Worm (Caenorhabditis elegans) whole organism, L2 larva: ENCODE data around the gene acr-2.

Experiments
- C34F6.9 ChIP-seq: fragments of 150-350 bp; optimal IDR thresholded peaks from 2 replicates; lab custom pipeline; 2014; ENCODE audit warnings: missing biosample characterization, missing genetic modification characterization
- F13H6.1 ChIP-seq: sonication (generic microtip); optimal IDR thresholded peaks from 2 replicates; lab custom pipeline; 2016; ENCODE audit warnings: missing genetic modification characterization, missing compliant biosample characterization
- R02D3.7 ChIP-seq: fragments of 150-350 bp; optimal IDR thresholded peaks from 2 replicates; lab custom pipeline; 2014; ENCODE audit warnings: missing biosample characterization, missing genetic modification characterization
- Y55F3AM.14 ChIP-seq: fragments of 200-800 bp; sonication (Bioruptor generic); optimal IDR thresholded peaks from 2 replicates; lab custom pipeline; 2018; ENCODE audit warnings: mild to moderate bottlenecking, missing genetic modification characterization, missing compliant biosample characterization
- ZK546.5 ChIP-seq: sonication (generic microtip); optimal IDR thresholded peaks from 2 replicates; lab custom pipeline; 2017; ENCODE audit warnings: missing biosample characterization, missing genetic modification characterization
- aly-2 ChIP-seq: fragments of 150-350 bp; optimal IDR thresholded peaks from 2 replicates; lab custom pipeline; 2014; ENCODE audit warnings: missing biosample characterization, missing genetic modification characterization
- blmp-1 ChIP-seq: sonication (generic microtip); optimal IDR thresholded peaks from 2 replicates; lab custom pipeline; 2017; ENCODE audit warnings: missing genetic modification characterization, mild to moderate bottlenecking, missing compliant biosample characterization, antibody characterized with exemption, moderate library complexity; ENCODE audit not compliant: insufficient read depth
- ceh-16 ChIP-seq: fragments of 150-350 bp; optimal IDR thresholded peaks from 2 replicates; lab custom pipeline; 2014; ENCODE audit warnings: missing biosample characterization, missing genetic modification characterization
- crh-2 ChIP-seq: sonication (generic microtip); optimal IDR thresholded peaks from 2 replicates; lab custom pipeline; 2017; ENCODE audit warnings: missing biosample characterization, missing genetic modification characterization
- egl-27 ChIP-seq: sonication (generic microtip); optimal IDR thresholded peaks from 3 replicates; lab custom pipeline; 2017; ENCODE audit warnings: missing biosample characterization, missing genetic modification reagents, missing genetic modification characterization
- elt-1 ChIP-seq: fragments of 150-350 bp; optimal IDR thresholded peaks from 2 replicates; lab custom pipeline; 2014; ENCODE audit warnings: missing biosample characterization, missing genetic modification characterization
- elt-3 ChIP-seq: sonication (generic microtip); optimal IDR thresholded peaks from 2 replicates; lab custom pipeline; 2017; ENCODE audit warnings: missing biosample characterization, missing genetic modification characterization
- fos-1 ChIP-seq: fragments of 150-350 bp; optimal IDR thresholded peaks from 2 replicates; lab custom pipeline; 2014; ENCODE audit warnings: missing biosample characterization, missing genetic modification characterization
- gmeb-1 ChIP-seq: fragments of 150-350 bp; optimal IDR thresholded peaks from 2 replicates; lab custom pipeline; 2014; ENCODE audit warnings: missing biosample characterization, missing genetic modification characterization
- lin-13 ChIP-seq: fragments of 150-350 bp; optimal IDR thresholded peaks from 2 replicates; lab custom pipeline; 2014; ENCODE audit warnings: missing biosample characterization, missing genetic modification reagents, missing genetic modification characterization
- mab-5 ChIP-seq: fragments of 150-350 bp; optimal IDR thresholded peaks from 2 replicates; lab custom pipeline; 2014; ENCODE audit warnings: missing biosample characterization, missing genetic modification characterization
- mbf-1 ChIP-seq: sonication (generic microtip); optimal IDR thresholded peaks from 2 replicates; lab custom pipeline; 2017; ENCODE audit warnings: missing biosample characterization, missing genetic modification characterization
- mdl-1 ChIP-seq, 2 experiments: fragments of 150-350 bp in 1 of 2; sonication (generic microtip) in 1 of 2; optimal IDR thresholded peaks; 2 replicates each; lab custom pipeline; 2017; ENCODE audit warnings: missing biosample characterization in 2 of 2, missing genetic modification characterization in 2 of 2
- nhr-11 ChIP-seq: fragments of 150-350 bp; optimal IDR thresholded peaks from 2 replicates; lab custom pipeline; 2014; ENCODE audit warnings: missing biosample characterization, missing genetic modification characterization
- nhr-12 ChIP-seq: fragments of 150-350 bp; optimal IDR thresholded peaks from 2 replicates; lab custom pipeline; 2014; ENCODE audit warnings: missing biosample characterization, missing genetic modification characterization
- nhr-129 ChIP-seq: fragments of 150-350 bp; optimal IDR thresholded peaks from 2 replicates; lab custom pipeline; 2014; ENCODE audit warnings: missing biosample characterization, missing genetic modification characterization
- nhr-21 ChIP-seq: fragments of 150-350 bp; optimal IDR thresholded peaks from 2 replicates; lab custom pipeline; 2014; ENCODE audit warnings: missing biosample characterization, missing genetic modification characterization
- nhr-6 ChIP-seq: fragments of 150-350 bp; optimal IDR thresholded peaks from 2 replicates; lab custom pipeline; 2014; ENCODE audit warnings: missing biosample characterization, missing genetic modification characterization
- nhr-77 ChIP-seq: fragments of 150-350 bp; optimal IDR thresholded peaks from 2 replicates; lab custom pipeline; 2014; ENCODE audit warnings: missing biosample characterization, missing genetic modification characterization
- peb-1 ChIP-seq: fragments of 150-350 bp; optimal IDR thresholded peaks from 2 replicates; lab custom pipeline; 2014; ENCODE audit warnings: missing biosample characterization, missing genetic modification characterization
- sem-4 ChIP-seq: fragments of 150-350 bp; optimal IDR thresholded peaks from 2 replicates; lab custom pipeline; 2014; ENCODE audit warnings: missing biosample characterization, missing genetic modification reagents, missing genetic modification characterization
- skn-1 ChIP-seq: sonication (generic microtip); optimal IDR thresholded peaks from 2 replicates; lab custom pipeline; 2017; ENCODE audit warnings: missing biosample characterization, missing genetic modification characterization
- sma-9 ChIP-seq, 2 experiments: fragments of 150-350 bp in 1 of 2; sonication (generic microtip) in 1 of 2; optimal IDR thresholded peaks; 2 replicates each; lab custom pipeline; 2014 to 2016; ENCODE audit warnings: missing genetic modification characterization in 2 of 2, mild to moderate bottlenecking in 1 of 2, missing biosample characterization in 1 of 2, missing compliant biosample characterization in 1 of 2, missing genetic modification reagents in 1 of 2, moderate library complexity in 1 of 2
- unc-39 ChIP-seq: fragments of 150-350 bp; optimal IDR thresholded peaks from 2 replicates; lab custom pipeline; 2014; ENCODE audit warnings: missing biosample characterization, missing genetic modification characterization
- unc-55 ChIP-seq: fragments of 150-350 bp; sonication (generic microtip); optimal IDR thresholded peaks from 3 replicates; lab custom pipeline; 2014; ENCODE audit warnings: missing biosample characterization, missing genetic modification reagents, missing genetic modification characterization
- ztf-1 ChIP-seq: fragments of 200-800 bp; sonication (Bioruptor generic); conservative IDR thresholded peaks from 2 replicates; pipeline ENCODE4 v1.3.6; 2022; ENCODE audit warnings: missing genetic modification characterization, missing compliant biosample characterization
- ztf-4 ChIP-seq: fragments of 150-350 bp; optimal IDR thresholded peaks from 2 replicates; lab custom pipeline; 2014; ENCODE audit warnings: missing biosample characterization, missing genetic modification characterization

The acr-2 gene

DNA sequence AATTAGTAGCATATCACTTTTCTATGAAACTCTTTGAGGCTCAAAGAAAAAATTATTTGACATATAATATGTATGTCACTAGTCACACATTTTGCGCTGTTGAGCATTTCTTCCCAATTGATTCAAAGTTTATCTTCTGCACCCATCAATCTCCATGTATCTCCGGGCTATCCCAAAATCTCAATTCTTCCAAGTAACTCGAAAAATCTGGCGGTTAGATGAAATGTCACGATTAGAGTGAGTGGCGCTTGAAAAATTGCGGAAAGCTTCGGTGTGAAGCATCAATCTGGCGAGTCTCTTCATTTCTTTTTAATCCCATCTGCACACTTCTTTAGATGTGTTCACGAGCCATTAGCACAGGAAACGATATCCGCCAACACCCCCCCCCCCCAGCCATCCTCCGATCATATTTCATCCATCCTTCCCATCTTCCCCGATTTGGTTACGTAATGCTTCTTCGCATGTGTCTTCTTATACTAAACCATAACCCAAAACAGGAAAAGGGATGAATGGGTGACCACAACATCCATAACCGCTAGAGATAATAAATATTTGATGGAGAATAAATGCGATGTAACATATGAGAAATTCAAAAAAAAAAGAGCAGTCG lies 13.3 kb upstream of the acr-2 start (continued):
- TF ChIP-seq Y55F3AM.14 (GFP tag; lab: Kevin White, UChicago): no peak
- TF ChIP-seq aly-2 (tag; lab: Kevin White, UChicago): no peak
- TF ChIP-seq nhr-11: no peak
- TF ChIP-seq mab-5: peak; percentile 50
- TF ChIP-seq sma-9 (GFP tag; optimal IDR thresholded peaks at IDR 0.05; lab: Kevin White, UChicago): peak; percentile 6
- no peak for TF ChIP-seq sma-9 (tag; optimal IDR thresholded peaks at IDR 0.05; lab: Kevin White, UChicago)
- no peak for TF ChIP-seq skn-1 (tag; lab: Kevin White, UChicago)
- TF ChIP-seq fos-1 (tag; lab: Kevin White, UChicago): no peak
- TF ChIP-seq unc-55 (GFP tag; lab: Kevin White, UChicago): no peak
- no peak for TF ChIP-seq mdl-1 (tag; optimal IDR thresholded peaks at IDR 0.05; lab: Kevin White, UChicago)

DNA sequence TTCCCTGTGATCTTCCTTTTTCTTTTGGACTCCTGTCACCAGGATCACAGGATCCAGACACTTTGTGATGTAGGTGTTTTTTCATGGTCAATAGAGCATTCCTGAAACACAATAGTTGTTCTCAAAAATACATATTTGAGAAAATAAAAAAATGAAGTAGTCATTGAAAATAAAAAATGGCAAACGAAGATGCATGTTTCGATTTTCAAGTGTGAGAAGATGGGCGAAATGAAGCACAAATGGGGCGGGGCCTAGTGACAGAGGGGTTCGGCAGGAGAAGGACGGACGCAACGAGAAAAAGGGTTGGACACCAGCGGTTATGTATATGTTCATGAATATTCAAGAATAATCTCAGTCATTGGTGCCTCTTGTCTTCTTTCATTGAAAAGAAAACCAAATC lies 12.4 kb upstream of the acr-2 start, which contains the start of gene F38B6.6:
TSS of gene F38B6.6 (minus strand) at position 101 of the 400 bp plus-strand sequence.
- TF ChIP-seq lin-13 (GFP tag; lab: Kevin White, UChicago) (no peak), unc-55 (GFP tag; lab: Kevin White, UChicago) (peak; percentile 27), nhr-6 (tag; lab: Kevin White, UChicago) (no peak), mab-5 (peak; percentile 10)

DNA sequence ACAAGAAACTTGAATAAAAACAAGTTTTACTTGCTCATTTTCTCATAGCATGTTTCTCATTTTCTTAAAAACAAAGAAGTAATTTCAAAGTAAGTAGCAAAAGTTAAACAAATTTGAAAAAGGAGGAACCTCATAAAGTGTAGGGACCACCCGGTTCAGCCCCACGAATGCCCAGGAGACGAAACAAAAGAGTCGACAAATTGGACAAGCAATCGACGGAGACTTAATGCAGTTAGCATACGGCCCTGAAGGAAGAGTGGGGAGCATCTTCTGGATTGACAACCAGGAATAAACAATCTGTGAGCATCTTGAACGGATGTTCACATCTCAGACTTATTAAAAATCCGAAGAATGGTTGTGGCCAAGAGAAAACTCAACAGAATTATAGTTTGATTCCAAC lies 10.7 kb upstream of the acr-2 start:
- no peak for TF ChIP-seq R02D3.7
- no peak for TF ChIP-seq crh-2 (tag; lab: Kevin White, UChicago)
- TF ChIP-seq egl-27 (tag; lab: Kevin White, UChicago): no peak
- TF ChIP-seq C34F6.9 (tag; lab: Kevin White, UChicago): no peak
- no peak for TF ChIP-seq Y55F3AM.14 (GFP tag; lab: Kevin White, UChicago)
- TF ChIP-seq lin-13 (GFP tag; lab: Kevin White, UChicago): no peak
- TF ChIP-seq elt-3: no peak
- TF ChIP-seq nhr-129 (tag; lab: Kevin White, UChicago): no peak
- TF ChIP-seq unc-55 (GFP tag; lab: Kevin White, UChicago): no peak
- no peak for TF ChIP-seq mbf-1 (tag; lab: Kevin White, UChicago)
- TF ChIP-seq nhr-21 (tag; lab: Kevin White, UChicago): no peak
- TF ChIP-seq ceh-16 (tag; lab: Kevin White, UChicago): no peak
- no peak for TF ChIP-seq aly-2 (tag; lab: Kevin White, UChicago)
- no peak for TF ChIP-seq sem-4 (tag; lab: Kevin White, UChicago)

DNA sequence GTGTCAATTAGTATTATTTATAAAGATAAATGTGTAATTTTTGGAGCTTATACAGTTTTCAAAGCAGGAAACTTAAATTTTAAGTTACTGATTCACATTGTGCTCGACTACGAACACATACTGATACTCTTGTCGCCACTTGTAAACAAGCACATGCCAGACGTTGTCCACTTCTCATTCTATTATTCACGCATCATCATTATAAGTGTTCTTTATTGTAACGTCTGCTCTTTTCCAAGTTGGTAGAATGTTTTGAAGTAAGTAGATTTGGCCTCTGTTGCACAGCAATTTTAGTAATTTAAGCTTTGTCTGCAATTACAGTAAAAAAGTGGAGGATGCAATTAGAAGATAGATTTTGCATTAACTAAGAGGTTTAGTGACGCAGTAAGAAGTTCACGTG lies 9.5 kb upstream of the acr-2 start:
- TF ChIP-seq unc-55 (GFP tag; lab: Kevin White, UChicago) (no peak), ZK546.5 (tag; lab: Kevin White, UChicago) (no peak), sem-4 (tag; lab: Kevin White, UChicago) (no peak), nhr-21 (tag; lab: Kevin White, UChicago) (no peak), unc-39 (tag; lab: Kevin White, UChicago) (no peak), ztf-1 (no peak), crh-2 (tag; lab: Kevin White, UChicago) (no peak), nhr-12 (tag; lab: Kevin White, UChicago) (no peak), nhr-77 (no peak)

DNA sequence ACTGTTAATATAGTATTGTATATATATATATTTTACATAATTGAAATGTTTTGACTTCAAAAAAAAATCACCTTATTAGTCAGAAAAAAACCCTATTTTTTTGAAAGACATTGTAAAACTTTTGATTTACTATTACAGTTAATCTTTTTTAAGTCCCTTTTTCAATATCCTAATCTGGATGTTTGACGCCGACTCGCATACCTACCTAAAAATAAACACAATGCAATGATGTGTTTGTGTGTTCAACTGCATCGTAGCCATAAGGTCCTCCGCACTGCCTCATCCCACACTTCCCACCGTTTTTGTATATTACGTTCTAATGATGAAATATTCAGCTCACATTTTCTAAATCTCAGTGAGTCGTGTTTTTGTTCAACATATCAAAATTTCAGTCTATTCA lies 9.0 kb upstream of the acr-2 start, which contains the start of gene F38B6.3:
TSS of gene F38B6.3 (plus strand) at position 301 of the 400 bp plus-strand sequence.
- TF ChIP-seq mab-5 (no peak), blmp-1 (tag; lab: Kevin White, UChicago) (no peak), skn-1 (tag; lab: Kevin White, UChicago) (no peak), nhr-21 (tag; lab: Kevin White, UChicago) (no peak), peb-1 (tag; lab: Kevin White, UChicago) (no peak), egl-27 (tag; lab: Kevin White, UChicago) (no peak), ztf-1 (no peak), F13H6.1 (tag; lab: Kevin White, UChicago) (no peak), aly-2 (tag; lab: Kevin White, UChicago) (no peak), elt-1 (tag; lab: Kevin White, UChicago) (no peak), unc-55 (GFP tag; lab: Kevin White, UChicago) (no peak), unc-39 (tag; lab: Kevin White, UChicago) (no peak), nhr-129 (tag; lab: Kevin White, UChicago) (no peak), nhr-12 (tag; lab: Kevin White, UChicago) (no peak), ztf-4 (tag; lab: Kevin White, UChicago) (no peak), nhr-11 (no peak), lin-13 (GFP tag; lab: Kevin White, UChicago) (no peak), gmeb-1 (tag; lab: Kevin White, UChicago) (no peak), Y55F3AM.14 (GFP tag; lab: Kevin White, UChicago) (no peak)
